Worm (Caenorhabditis elegans) whole organism, midembryonic: ENCODE results near the gene F09A5.2.

ENCODE experiments used
- T22C8.4 ChIP-seq: fragments of 200-800 bp; sonication (Bioruptor generic); IDR thresholded peaks from 2 replicates; pipeline ENCODE4 v1.3.6; 2022; ENCODE audit warnings: missing genetic modification characterization, missing compliant biosample characterization
- cog-1 ChIP-seq: sonication (generic microtip); optimal IDR thresholded peaks from 2 replicates; lab custom pipeline; 2016; ENCODE audit warnings: missing genetic modification characterization, missing compliant biosample characterization
- flt-1 ChIP-seq: fragments of 200-800 bp; sonication (Bioruptor generic); IDR thresholded peaks from 2 replicates; pipeline ENCODE4 v1.3.6; 2022; ENCODE audit warnings: missing genetic modification characterization, missing compliant biosample characterization
- klf-2 ChIP-seq: fragments of 200-800 bp; sonication (Bioruptor generic); conservative IDR thresholded peaks from 2 replicates; pipeline ENCODE4 v1.3.6; 2022; ENCODE audit warnings: missing genetic modification reagents, missing genetic modification characterization, missing compliant biosample characterization
- med-1 ChIP-seq: sonication (generic microtip); optimal IDR thresholded peaks from 2 replicates; lab custom pipeline; 2017; ENCODE audit warnings: missing genetic modification characterization, mild to moderate bottlenecking, missing compliant biosample characterization, antibody characterized with exemption, missing genetic modification reagents; ENCODE audit not compliant: insufficient read depth
- ref-1 ChIP-seq: fragments of 200-800 bp; sonication (Bioruptor generic); conservative IDR thresholded peaks from 2 replicates; pipeline ENCODE4 v1.3.6; 2022; ENCODE audit warnings: missing genetic modification reagents, missing genetic modification characterization, missing compliant biosample characterization
- tab-1 ChIP-seq: fragments of 200-800 bp; sonication (Bioruptor generic); IDR thresholded peaks from 2 replicates; pipeline ENCODE4 v1.3.6; 2022; ENCODE audit warnings: missing genetic modification characterization, missing compliant biosample characterization
- ztf-23 ChIP-seq: fragments of 200-800 bp; sonication (Bioruptor generic); IDR thresholded peaks from 2 replicates; pipeline ENCODE4 v1.3.6; 2022; ENCODE audit warnings: missing genetic modification reagents, missing genetic modification characterization, missing compliant biosample characterization
- ztf-29 ChIP-seq: fragments of 200-800 bp; sonication (Bioruptor generic); IDR thresholded peaks from 2 replicates; pipeline ENCODE4 v1.3.6; 2022; ENCODE audit warnings: missing genetic modification reagents, missing genetic modification characterization, missing compliant biosample characterization

The F09A5.2 gene

DNA sequence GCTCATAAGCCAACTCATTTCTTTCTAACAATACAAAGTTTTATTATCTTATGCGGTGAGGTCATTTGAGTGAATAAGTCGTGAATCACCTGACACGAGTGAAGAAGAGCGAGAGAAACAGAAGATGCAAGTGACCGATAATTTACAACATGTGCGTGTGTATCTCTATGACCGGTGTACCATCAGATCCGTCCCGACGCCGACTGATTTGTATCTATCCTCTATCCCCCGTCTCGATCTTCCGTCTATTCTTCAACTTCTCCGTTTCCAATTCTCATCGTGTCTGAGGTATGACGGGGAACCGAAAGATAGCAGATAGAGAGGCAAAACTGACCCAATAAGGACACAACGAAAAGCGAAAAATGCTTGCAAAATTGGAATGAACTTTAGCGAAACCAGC is 6.5 kb downstream of the F09A5.2 start, which contains the start of gene F09A5.3:
TSS of gene F09A5.3 (plus strand) at position 162 of the 400 bp plus-strand sequence.
- TF ChIP-seq cog-1 (tag; lab: Kevin White, UChicago), result peak; percentile 8
- no peak for TF ChIP-seq T22C8.4
- no peak for TF ChIP-seq tab-1 (GFP tag; lab: Robert Waterston, UW)
- TF ChIP-seq ref-1 (GFP tag; lab: Robert Waterston, UW), result no peak
- TF ChIP-seq ztf-23 (GFP tag; lab: Robert Waterston, UW), result no peak
- TF ChIP-seq flt-1, result no peak; the same call in 1 of the 2 replicates
- no peak for TF ChIP-seq med-1

DNA sequence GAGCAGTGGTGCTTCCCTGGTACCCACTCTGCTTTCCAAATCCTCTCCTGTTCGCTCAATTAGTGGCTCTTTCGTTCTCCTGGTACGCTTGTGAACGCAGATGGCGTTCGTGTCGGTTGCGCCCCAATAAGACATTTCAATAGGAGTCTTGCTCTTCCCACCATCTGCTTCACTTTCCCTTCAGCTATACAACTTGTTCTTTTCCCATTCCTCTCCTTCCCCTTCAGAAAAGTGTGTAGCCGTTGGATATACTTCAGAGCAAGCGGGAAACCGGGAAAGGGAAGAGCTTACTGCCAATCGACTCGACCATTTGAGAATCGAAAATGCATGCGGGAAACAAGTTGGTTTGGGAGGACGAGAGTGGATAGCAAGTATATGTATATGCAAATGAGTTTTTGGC is 8.3 kb downstream of the F09A5.2 start:
- TF ChIP-seq ztf-29 (GFP tag; lab: Robert Waterston, UW), result no peak
- TF ChIP-seq cog-1 (tag; lab: Kevin White, UChicago), result peak; percentile 51
- peak; percentile 54; the same call in 1 of the 2 replicates for TF ChIP-seq tab-1 (GFP tag; lab: Robert Waterston, UW)

DNA sequence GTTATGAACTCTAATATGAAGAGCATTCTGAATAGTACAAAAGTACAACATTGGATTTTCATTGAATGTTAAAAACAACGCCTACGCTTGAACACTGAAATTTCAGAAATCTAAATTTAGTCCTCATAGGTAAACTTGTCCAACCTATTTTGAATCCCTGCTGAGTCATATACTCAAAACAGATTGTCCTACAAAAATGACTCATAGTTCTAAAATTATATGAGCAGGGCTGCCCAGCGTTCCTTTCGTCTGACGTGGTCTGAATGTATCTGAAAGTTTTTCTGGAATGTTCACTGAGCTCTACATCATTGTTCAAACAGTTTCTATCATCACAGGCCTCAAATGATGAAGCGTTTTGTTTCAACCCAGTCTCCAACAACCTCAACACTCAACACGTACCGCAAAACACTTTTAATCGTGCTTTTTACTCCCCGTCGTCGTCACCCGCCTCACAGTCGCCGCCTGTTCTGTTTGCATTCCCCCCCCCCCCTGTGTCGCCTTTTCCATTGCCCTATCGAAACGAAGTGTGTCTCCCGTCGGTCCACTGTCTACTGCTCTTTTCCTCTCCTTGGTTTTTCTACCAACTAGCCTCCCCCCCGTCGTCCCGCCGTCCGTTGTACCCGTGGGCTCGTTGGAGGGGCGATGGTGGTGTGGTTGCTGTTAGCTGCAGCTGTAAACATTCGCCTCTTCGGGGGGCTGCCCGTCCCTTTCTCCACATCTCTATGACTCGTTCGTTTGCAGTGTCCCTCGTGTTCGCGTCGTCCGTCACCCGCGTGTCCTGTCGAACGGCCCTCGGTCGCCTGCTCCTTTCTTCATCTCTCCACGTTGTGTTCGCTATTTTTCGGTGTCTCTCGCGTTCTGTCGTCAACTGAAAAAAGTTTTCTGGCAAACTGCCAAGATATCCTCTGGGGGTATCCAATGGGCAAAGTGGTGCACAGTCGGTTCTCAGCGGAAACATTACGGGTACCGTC is 9.1 kb downstream of the F09A5.2 start:
- TF ChIP-seq med-1 (peak; percentile 6), flt-1 (no peak; the same call in none of the 2 replicates), klf-2 (GFP tag; lab: Robert Waterston, UW) (no peak), tab-1 (GFP tag; lab: Robert Waterston, UW) (0 out of 2 replicates have a peak, but pooled peaks have one; percentile 53), T22C8.4 (0 out of 2 replicates have a peak, but pooled peaks have one; percentile 21), ztf-23 (GFP tag; lab: Robert Waterston, UW) (peak; percentile 68), ref-1 (GFP tag; lab: Robert Waterston, UW) (no peak), cog-1 (tag; lab: Kevin White, UChicago) (peak; percentile 5), ztf-29 (GFP tag; lab: Robert Waterston, UW) (peak; percentile 51; the same call in 1 of the 2 replicates)

DNA sequence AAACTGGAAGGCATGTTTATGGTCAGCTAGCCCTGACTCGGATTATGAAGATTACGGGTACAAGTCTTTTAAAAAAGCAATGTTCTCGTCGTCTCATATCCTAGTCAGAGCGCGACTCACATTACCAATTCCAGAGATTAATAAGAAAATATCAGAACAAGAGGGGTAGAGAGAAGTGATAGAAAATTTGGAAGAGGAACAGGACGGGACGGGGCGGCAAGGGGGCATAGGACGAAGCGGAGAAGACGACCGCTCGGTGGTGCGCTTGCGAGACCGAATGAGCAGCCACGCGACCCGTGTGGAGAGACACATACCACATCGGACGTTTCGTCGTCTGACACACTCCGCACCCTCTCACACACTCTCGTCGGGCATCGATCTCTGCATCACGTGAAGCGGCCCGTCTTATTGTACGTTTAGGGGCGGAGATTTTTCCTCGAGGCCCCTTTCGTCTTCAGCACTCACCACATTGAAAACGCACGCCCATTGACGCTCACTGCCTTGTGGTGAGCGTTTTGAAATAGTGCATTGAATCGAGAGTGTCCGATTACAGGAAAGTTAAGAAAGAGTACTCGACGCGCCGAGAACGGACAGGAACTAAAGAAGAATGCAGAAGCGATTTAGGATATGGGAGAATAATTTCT is 10.2 kb downstream of the F09A5.2 start:
- TF ChIP-seq med-1 (no peak), tab-1 (GFP tag; lab: Robert Waterston, UW) (peak; percentile 79), cog-1 (tag; lab: Kevin White, UChicago) (peak; percentile 87), ztf-29 (GFP tag; lab: Robert Waterston, UW) (peak; percentile 35; the same call in 1 of the 2 replicates), ref-1 (GFP tag; lab: Robert Waterston, UW) (0 out of 2 replicates have a peak, but pooled peaks have one; percentile 9), ztf-23 (GFP tag; lab: Robert Waterston, UW) (no peak; the same call in 1 of the 2 replicates), klf-2 (GFP tag; lab: Robert Waterston, UW) (no peak), T22C8.4 (peak; percentile 73), flt-1 (peak; percentile 84)

DNA sequence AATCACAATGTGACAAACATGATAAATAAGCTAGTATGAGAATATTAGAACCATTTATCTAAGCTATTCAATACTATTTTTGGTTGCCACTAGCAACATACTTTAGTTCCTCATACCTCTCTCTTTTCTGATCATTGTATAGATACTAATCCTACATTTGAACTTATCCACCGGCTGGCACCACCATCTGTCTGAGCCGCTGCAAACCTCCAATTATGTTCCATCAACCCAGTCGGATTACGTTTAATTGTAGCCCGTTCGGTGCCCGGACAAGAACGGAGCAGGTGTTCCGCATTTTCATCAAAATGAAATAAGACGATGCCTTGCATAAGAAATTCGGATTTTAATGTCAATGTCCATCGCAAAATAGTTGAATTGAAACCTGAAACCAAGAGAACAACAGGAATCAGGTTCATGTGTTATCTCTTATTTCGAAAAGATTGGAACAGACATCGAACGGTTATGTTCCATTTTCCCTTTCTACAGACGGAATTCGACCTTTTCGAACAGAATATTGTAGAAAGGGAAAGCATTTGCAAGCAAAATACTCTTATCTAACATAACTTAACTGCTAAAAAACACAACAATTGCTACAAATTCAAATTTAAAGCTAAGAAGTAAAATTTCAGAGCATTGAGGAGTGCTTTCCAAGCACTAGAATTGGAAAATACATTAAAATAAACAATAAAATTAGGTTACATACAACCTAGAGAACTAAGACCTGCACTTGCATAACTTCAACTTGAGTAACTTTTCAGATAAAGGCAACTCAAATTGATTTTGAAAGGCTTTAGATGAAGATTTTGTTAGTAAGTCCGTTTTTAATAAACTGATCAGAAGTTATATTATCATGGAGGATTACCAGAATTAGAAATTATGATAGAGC is 11.3 kb downstream of the F09A5.2 start:
- peak; percentile 49; the same call in 1 of the 2 replicates for TF ChIP-seq flt-1
- TF ChIP-seq cog-1 (tag; lab: Kevin White, UChicago), result peak; percentile 13
- no peak for TF ChIP-seq ztf-23 (GFP tag; lab: Robert Waterston, UW)

ce11 chrX:13147105-13147504 is 12.2 kb downstream of the F09A5.2 start:
- no peak for TF ChIP-seq ztf-29 (GFP tag; lab: Robert Waterston, UW)
- TF ChIP-seq flt-1, result no peak
- TF ChIP-seq cog-1 (tag; lab: Kevin White, UChicago), result no peak
- TF ChIP-seq T22C8.4, result no peak
- TF ChIP-seq ztf-23 (GFP tag; lab: Robert Waterston, UW), result no peak
- TF ChIP-seq klf-2 (GFP tag; lab: Robert Waterston, UW), result no peak
- no peak for TF ChIP-seq ref-1 (GFP tag; lab: Robert Waterston, UW)
- TF ChIP-seq med-1, result no peak
- TF ChIP-seq tab-1 (GFP tag; lab: Robert Waterston, UW), result no peak

DNA sequence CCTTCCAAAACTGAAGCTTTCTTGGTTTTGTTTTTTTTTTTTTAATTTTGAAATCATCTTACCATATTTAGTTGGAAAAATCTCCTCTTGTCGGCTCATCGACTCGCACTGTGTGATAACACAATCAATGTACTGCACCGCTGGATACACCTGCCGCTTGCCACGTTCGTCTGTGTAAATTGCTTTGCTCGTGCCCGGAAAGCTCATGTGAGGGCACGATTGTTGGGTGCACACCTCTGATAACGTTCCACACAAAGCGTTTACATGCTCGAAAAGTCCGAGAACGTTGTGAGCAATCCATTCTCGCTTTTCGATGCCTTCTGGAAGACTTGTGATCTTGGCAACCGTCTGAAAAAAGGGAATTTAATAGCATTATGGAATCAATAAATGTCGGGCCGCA is 19.6 kb downstream of the F09A5.2 start:
- TF ChIP-seq klf-2 (GFP tag; lab: Robert Waterston, UW) (no peak), tab-1 (GFP tag; lab: Robert Waterston, UW) (no peak), cog-1 (tag; lab: Kevin White, UChicago) (no peak), ref-1 (GFP tag; lab: Robert Waterston, UW) (no peak), flt-1 (no peak), med-1 (no peak), T22C8.4 (no peak), ztf-23 (GFP tag; lab: Robert Waterston, UW) (no peak), ztf-29 (GFP tag; lab: Robert Waterston, UW) (no peak)

- TF ChIP-seq ref-1 (GFP tag; lab: Robert Waterston, UW), result no peak
- no peak for TF ChIP-seq ztf-29 (GFP tag; lab: Robert Waterston, UW)
- no peak for TF ChIP-seq cog-1 (tag; lab: Kevin White, UChicago)
- no peak for TF ChIP-seq tab-1 (GFP tag; lab: Robert Waterston, UW)
- no peak for TF ChIP-seq med-1
- TF ChIP-seq flt-1, result no peak
- TF ChIP-seq ztf-23 (GFP tag; lab: Robert Waterston, UW), result no peak
- TF ChIP-seq klf-2 (GFP tag; lab: Robert Waterston, UW), result no peak
- TF ChIP-seq T22C8.4, result no peak
These were observed 20.8 kb downstream of the F09A5.2 start for ce11 chrX:13155730-13156129.
